Worm (Caenorhabditis elegans) whole organism, early embryonic: ENCODE measurements around the gene pigt-1.

Experiments used
- ama-1 ChIP-seq: fragments of 150-350 bp; optimal IDR thresholded peaks from 2 replicates; lab custom pipeline; 2014
- flt-1 ChIP-seq: fragments of 200-800 bp; sonication (Bioruptor generic); IDR thresholded peaks from 2 replicates; pipeline ENCODE4 v1.3.6; 2022; ENCODE audit warnings: missing genetic modification characterization, missing compliant biosample characterization
- scrt-1 ChIP-seq: fragments of 200-800 bp; sonication (Bioruptor generic); IDR thresholded peaks from 2 replicates; pipeline ENCODE4 v1.3.6; 2022; ENCODE audit warnings: missing genetic modification characterization, missing compliant biosample characterization
- tbx-11 ChIP-seq: fragments of 200-800 bp; sonication (Bioruptor generic); IDR thresholded peaks from 2 replicates; pipeline ENCODE4 v1.3.6; 2022; ENCODE audit warnings: missing genetic modification characterization, missing compliant biosample characterization
- tbx-37 ChIP-seq: fragments of 200-800 bp; sonication (Bioruptor generic); conservative IDR thresholded peaks from 2 replicates; pipeline ENCODE4 v1.3.6; 2022; ENCODE audit warnings: missing genetic modification reagents, missing genetic modification characterization, missing compliant biosample characterization

DNA sequence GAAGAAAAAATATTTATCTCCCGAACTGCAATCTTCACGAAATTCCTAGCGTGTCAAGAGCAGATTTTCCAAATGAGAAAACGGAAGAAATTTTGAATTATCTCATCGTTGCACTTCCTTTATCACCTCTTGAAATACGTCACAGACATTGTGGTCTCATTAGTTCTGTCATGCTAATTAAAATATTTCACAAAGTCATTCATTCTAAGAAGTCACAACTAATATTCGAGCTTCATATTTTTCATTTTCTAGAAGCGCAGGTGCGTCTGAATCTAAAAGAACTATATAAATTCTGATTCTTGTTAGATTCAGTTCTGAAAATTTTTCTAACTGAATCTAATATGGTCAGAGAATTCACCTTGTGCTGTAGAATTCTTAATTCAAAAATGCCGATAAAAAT, 11.4 kb downstream of the pigt-1 start:
- no peak for TF ChIP-seq tbx-11 (GFP tag; lab: Robert Waterston, UW)
- no peak for TF ChIP-seq tbx-37 (GFP tag; lab: Robert Waterston, UW)
- no peak for TF ChIP-seq flt-1 (GFP tag; lab: Robert Waterston, UW)
- no peak for TF ChIP-seq ama-1 (lab: Kevin White, UChicago)
- no peak for TF ChIP-seq scrt-1 (GFP tag; lab: Robert Waterston, UW)
